Worm (Caenorhabditis elegans): ENCODE data around the gene lgc-36.

The lgc-36 gene

DNA sequence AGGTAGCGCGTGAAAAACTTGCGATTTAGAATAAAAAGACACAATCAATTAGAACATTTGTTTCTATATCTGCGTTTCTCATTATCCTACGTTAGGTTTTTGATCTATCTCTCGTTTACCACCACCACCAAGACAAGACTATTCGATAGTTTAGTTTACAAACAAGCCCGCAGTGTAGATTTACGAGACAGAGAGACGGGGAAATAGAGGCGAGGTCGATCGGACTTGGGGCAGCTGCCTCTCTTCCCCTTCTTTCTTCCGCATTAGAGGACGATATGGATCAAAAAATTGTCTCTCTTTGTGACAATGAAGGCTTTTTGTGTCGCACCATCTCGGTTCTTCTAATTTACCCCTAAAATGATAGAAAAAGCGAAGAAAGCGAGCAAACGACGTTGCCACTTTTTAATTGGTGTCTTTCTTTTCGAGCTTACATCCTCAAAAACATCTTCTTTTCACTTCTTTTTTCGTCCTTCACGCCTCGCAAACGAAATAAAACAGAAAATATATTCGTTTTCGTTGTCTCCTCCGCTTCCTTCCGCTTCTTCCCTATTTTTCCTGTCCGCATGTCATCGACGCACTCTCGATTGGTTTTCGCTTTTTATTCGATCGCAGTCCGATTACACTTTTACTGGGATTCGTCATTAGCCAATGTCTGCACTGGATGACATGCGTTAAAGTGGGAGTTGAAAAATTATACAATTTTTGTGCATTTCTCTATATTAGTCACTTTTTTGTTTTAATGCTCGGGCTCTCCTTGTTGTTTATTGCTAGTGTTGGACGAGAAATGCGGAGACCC is 22.8 kb upstream of the lgc-36 start:
- no peak for TF ChIP-seq dao-5 (tag; optimal IDR thresholded peaks at IDR 0.05)
- TF ChIP-seq W03F9.2 (tag; optimal IDR thresholded peaks at IDR 0.05), result no peak
- no peak for TF ChIP-seq him-1 (tag; optimal IDR thresholded peaks at IDR 0.05)

- no peak for TF ChIP-seq dao-5 (tag; optimal IDR thresholded peaks at IDR 0.05)
Observed at ce11 chrV:11279564-11279963, 20.8 kb upstream of the lgc-36 start.

DNA sequence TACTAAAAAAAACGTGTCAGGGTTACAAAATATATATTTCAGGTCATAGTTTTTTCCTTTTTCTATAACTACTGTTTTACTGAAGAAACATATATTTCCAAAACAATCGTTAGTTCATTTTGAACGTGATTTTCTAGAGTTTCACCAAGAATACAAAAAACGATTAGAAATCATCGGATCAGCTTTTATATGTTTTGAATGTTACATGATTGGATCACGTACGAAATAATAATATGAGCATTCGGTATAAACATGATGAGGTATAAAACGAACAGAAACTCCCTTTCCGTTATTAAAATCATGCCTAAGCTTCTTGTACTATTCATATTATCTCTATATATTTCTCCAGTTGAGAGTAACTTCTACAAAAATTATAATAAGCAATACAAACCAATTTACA is 14.1 kb upstream of the lgc-36 start, which contains the start of gene clec-223:
TSS of gene clec-223 (plus strand) at position 301 of the 400 bp plus-strand sequence.
- TF ChIP-seq W03F9.2 (tag; optimal IDR thresholded peaks at IDR 0.05), result no peak
- no peak for TF ChIP-seq dao-5 (tag; optimal IDR thresholded peaks at IDR 0.05)
- no peak for TF ChIP-seq him-1 (tag; optimal IDR thresholded peaks at IDR 0.05)

DNA sequence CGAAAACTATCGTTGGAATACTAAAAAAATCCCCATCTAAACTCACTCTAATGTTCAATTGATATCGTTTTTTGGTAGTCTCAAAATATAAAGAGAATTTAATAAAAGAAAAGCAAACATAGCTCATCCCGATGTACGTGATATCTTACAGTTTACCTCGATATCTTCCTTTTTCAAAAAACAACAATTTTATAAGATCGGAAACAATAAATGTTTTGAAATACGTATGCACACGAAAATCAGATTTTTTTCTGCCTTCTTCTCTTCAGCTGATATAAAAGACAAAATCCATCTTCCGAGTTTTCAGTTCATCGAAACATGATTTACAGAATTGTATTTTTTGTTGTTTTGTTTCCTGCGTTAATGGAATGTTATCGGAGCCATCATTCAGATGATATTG is 12.3 kb upstream of the lgc-36 start, which contains the start of gene clec-222:
TSS of gene clec-222 (plus strand) at position 301 of the 400 bp plus-strand sequence.
- TF ChIP-seq dao-5 (tag; optimal IDR thresholded peaks at IDR 0.05) (no peak), W03F9.2 (tag; optimal IDR thresholded peaks at IDR 0.05) (no peak), him-1 (tag; optimal IDR thresholded peaks at IDR 0.05) (no peak)

ce11 chrV:11268791-11269190 is 10.0 kb upstream of the lgc-36 start, which contains the start of gene str-115:
Gene str-115 (plus strand): TSS chrV:11269091.
- TF ChIP-seq dao-5 (tag; optimal IDR thresholded peaks at IDR 0.05) (no peak), W03F9.2 (tag; optimal IDR thresholded peaks at IDR 0.05) (no peak), him-1 (tag; optimal IDR thresholded peaks at IDR 0.05) (no peak)

- no peak for TF ChIP-seq him-1 (tag; optimal IDR thresholded peaks at IDR 0.05)
- TF ChIP-seq dao-5 (tag; optimal IDR thresholded peaks at IDR 0.05), result no peak
- no peak for TF ChIP-seq W03F9.2 (tag; optimal IDR thresholded peaks at IDR 0.05)
Observed at ce11 chrV:11266681-11267080, 7.9 kb upstream of the lgc-36 start, which contains the start of gene str-116. Gene str-116 (plus strand): TSS chrV:11266981.

- TF ChIP-seq W03F9.2 (tag; optimal IDR thresholded peaks at IDR 0.05) (no peak), dao-5 (tag; optimal IDR thresholded peaks at IDR 0.05) (no peak), him-1 (tag; optimal IDR thresholded peaks at IDR 0.05) (no peak)
Observed at ce11 chrV:11265482-11265881, 6.7 kb upstream of the lgc-36 start, which contains the start of gene cln-3.1. Gene cln-3.1 (minus strand): TSS chrV:11265652.

ce11 chrV:11263025-11263424 is 4.2 kb upstream of the lgc-36 start, which contains the start of gene F07B10.4:
Gene F07B10.4 (minus strand): TSS chrV:11263125.
- TF ChIP-seq W03F9.2 (tag; optimal IDR thresholded peaks at IDR 0.05), result no peak
- no peak for TF ChIP-seq him-1 (tag; optimal IDR thresholded peaks at IDR 0.05)
- no peak for TF ChIP-seq dao-5 (tag; optimal IDR thresholded peaks at IDR 0.05)

ce11 chrV:11260622-11261021 is 1.8 kb upstream of the lgc-36 start, which contains the start of gene F07B10.7:
Gene F07B10.7 (minus strand): TSS chrV:11260722.
- no peak for TF ChIP-seq him-1 (tag; optimal IDR thresholded peaks at IDR 0.05)
- TF ChIP-seq W03F9.2 (tag; optimal IDR thresholded peaks at IDR 0.05), result no peak

DNA sequence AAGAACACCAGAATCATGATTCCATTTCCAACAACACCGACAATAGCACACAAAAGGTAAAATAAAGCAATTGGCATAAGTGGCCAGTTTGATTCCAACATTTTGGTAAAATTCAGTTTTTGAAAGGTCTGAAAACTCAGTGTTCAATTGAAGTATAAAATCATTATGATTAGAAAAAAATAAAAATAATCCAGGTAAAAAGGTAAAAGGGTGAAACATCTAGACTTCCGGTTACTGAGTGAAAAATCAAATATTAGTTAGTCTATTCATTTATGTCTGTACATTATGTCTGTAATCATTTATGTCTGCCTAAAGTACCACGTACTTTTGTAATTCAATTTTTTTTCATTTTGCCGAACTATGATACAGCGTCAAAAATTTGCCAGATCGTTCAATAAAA is 3.8 kb downstream of the lgc-36 start, which contains the start of gene srsx-31:
TSS of gene srsx-31 (minus strand) at position 101 of the 400 bp plus-strand sequence.
- TF ChIP-seq him-1 (tag; optimal IDR thresholded peaks at IDR 0.05), result no peak
- no peak for TF ChIP-seq W03F9.2 (tag; optimal IDR thresholded peaks at IDR 0.05)
- no peak for TF ChIP-seq dao-5 (tag; optimal IDR thresholded peaks at IDR 0.05)

DNA sequence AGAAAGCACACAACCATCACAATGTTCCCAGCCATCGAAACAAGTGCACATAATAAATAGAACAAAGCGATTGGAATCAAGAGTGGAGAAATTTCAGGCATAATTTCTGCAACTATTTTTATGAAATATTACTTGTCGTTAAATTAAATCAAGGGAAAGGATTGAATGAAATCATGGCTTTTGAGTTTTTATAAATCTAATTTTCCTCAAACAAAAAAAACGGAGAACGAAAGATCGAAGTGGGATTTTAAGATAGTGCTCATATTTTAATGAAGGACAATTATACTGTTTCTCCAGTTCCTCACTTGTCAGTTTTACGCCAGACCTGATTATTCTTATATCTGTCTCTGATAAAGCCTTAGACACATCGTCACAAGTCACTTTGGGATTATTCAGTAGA is 6.4 kb downstream of the lgc-36 start, which contains the start of gene srsx-33:
TSS of gene srsx-33 (minus strand) at position 101 of the 400 bp plus-strand sequence.
- no peak for TF ChIP-seq dao-5 (tag; optimal IDR thresholded peaks at IDR 0.05)
- no peak for TF ChIP-seq W03F9.2 (tag; optimal IDR thresholded peaks at IDR 0.05)
- TF ChIP-seq him-1 (tag; optimal IDR thresholded peaks at IDR 0.05), result no peak

DNA sequence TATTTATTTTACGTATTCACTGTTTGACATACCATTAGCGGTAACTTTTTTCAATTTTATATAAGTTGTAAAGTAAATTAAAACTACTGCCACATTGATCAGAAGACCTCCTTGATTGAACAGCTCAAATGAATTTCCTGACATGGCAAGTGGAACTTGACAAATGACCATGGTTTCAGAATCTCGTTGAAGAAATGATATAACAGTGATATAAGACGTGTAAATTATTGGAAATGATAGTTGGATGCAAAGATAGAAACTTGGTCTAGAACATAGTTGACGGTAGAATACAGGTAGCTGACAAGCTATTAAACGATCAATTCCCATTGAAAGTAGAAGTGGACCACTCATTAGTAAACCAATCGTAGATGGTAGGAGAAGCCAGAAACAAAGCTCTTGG is 7.0 kb downstream of the lgc-36 start:
- no peak for TF ChIP-seq dao-5 (tag; optimal IDR thresholded peaks at IDR 0.05)
- TF ChIP-seq W03F9.2 (tag; optimal IDR thresholded peaks at IDR 0.05), result no peak
- TF ChIP-seq him-1 (tag; optimal IDR thresholded peaks at IDR 0.05), result no peak

DNA sequence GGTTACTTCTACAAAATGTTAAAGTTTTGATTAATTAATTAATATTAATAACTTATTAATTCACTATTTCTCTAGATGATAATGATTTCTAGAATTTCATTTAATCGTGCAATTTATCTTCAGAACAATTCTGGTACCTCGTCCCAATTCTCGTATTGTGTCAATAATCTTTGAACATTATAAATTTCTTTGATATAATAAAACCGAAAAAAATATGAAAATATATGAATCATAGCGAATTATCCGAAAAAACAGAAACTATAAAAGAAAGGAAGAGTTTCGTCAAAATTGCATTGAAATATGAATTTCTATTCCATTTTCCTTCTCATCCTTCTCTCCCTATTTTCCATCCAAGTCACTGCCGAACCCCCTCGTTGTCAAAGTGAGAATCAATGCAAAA is 8.1 kb downstream of the lgc-36 start, which contains the start of gene T19B10.12:
TSS of gene T19B10.12 (plus strand) at position 301 of the 400 bp plus-strand sequence.
- TF ChIP-seq W03F9.2 (tag; optimal IDR thresholded peaks at IDR 0.05) (no peak), dao-5 (tag; optimal IDR thresholded peaks at IDR 0.05) (no peak), him-1 (tag; optimal IDR thresholded peaks at IDR 0.05) (no peak)

DNA sequence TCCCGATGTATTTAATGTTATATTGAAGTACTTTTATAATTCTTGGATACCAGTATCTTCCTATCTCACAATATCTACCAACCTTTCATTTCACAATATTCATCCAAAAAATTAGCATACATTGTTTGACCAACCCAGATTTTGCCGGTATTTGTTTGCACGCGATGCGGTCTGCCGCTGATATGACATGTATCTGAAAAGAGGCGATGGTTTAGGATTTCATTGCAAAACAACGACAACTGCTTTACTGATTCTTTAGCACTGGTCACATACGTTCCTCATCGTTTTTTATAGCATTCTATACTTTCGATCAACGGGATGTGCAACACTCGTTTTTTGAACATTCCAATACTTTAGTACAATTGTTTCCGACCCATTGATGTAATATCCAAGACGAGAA is 10.9 kb downstream of the lgc-36 start, which contains the start of gene mam-4:
TSS of gene mam-4 (plus strand) at position 301 of the 400 bp plus-strand sequence.
- TF ChIP-seq dao-5 (tag; optimal IDR thresholded peaks at IDR 0.05), result no peak
- no peak for TF ChIP-seq him-1 (tag; optimal IDR thresholded peaks at IDR 0.05)
- no peak for TF ChIP-seq W03F9.2 (tag; optimal IDR thresholded peaks at IDR 0.05)

All from whole organism, L4/young adult.